Worm (Caenorhabditis elegans) whole organism, late embryonic: Measurements from ENCODE around the gene mtss-1.

Experiments
- C38D4.7 ChIP-seq: fragments of 200-800 bp; sonication (Bioruptor generic); optimal IDR thresholded peaks from 2 replicates; lab custom pipeline; 2018; ENCODE audit warnings: mild to moderate bottlenecking, missing genetic modification characterization, moderate library complexity, missing compliant biosample characterization
- F13H6.1 ChIP-seq: sonication (generic microtip); optimal IDR thresholded peaks from 2 replicates; lab custom pipeline; 2016; ENCODE audit warnings: missing genetic modification characterization, missing compliant biosample characterization
- K02D7.2 ChIP-seq: sonication (generic microtip); optimal IDR thresholded peaks from 2 replicates; lab custom pipeline; 2017; ENCODE audit warnings: mild to moderate bottlenecking, missing genetic modification characterization, missing compliant biosample characterization
- K09A11.1 ChIP-seq: sonication (generic microtip); optimal IDR thresholded peaks from 2 replicates; lab custom pipeline; 2017; ENCODE audit warnings: antibody characterized with exemption, mild to moderate bottlenecking, missing genetic modification characterization, missing compliant biosample characterization; ENCODE audit not compliant: insufficient read depth
- Y22D7AL.16 ChIP-seq: sonication (generic microtip); optimal IDR thresholded peaks from 2 replicates; lab custom pipeline; 2016; ENCODE audit warnings: missing genetic modification characterization, missing compliant biosample characterization
- ceh-14 ChIP-seq: sonication (generic microtip); optimal IDR thresholded peaks from 2 replicates; lab custom pipeline; 2016; ENCODE audit warnings: missing genotype, missing genetic modification characterization, missing compliant biosample characterization
- ceh-18 ChIP-seq: sonication (generic microtip); optimal IDR thresholded peaks from 2 replicates; lab custom pipeline; 2016; ENCODE audit warnings: missing genetic modification characterization, missing compliant biosample characterization
- ceh-19 ChIP-seq: fragments of 200-800 bp; sonication (Bioruptor generic); optimal IDR thresholded peaks from 2 replicates; lab custom pipeline; 2018; ENCODE audit warnings: mild to moderate bottlenecking, missing genetic modification characterization, missing compliant biosample characterization
- ceh-2 ChIP-seq: sonication (generic microtip); optimal IDR thresholded peaks from 2 replicates; lab custom pipeline; 2016; ENCODE audit warnings: missing genotype, missing genetic modification characterization, missing compliant biosample characterization
- ceh-30 ChIP-seq: fragments of 150-350 bp; optimal IDR thresholded peaks from 2 replicates; lab custom pipeline; 2014; ENCODE audit warnings: missing biosample characterization, missing genetic modification characterization
- ceh-31 ChIP-seq: sonication (generic microtip); optimal IDR thresholded peaks from 2 replicates; lab custom pipeline; 2016; ENCODE audit warnings: missing genetic modification characterization, missing compliant biosample characterization
- ceh-45 ChIP-seq: fragments of 200-800 bp; sonication (Bioruptor generic); IDR thresholded peaks from 2 replicates; pipeline ENCODE4 v1.3.6; 2022; ENCODE audit warnings: missing genetic modification reagents, missing genetic modification characterization, missing compliant biosample characterization
- che-1 ChIP-seq: sonication (generic microtip); optimal IDR thresholded peaks from 2 replicates; lab custom pipeline; 2016; ENCODE audit warnings: mild to moderate bottlenecking, missing genetic modification characterization, missing compliant biosample characterization
- dmd-4 ChIP-seq: sonication (generic microtip); optimal IDR thresholded peaks from 2 replicates; lab custom pipeline; 2016; ENCODE audit warnings: borderline replicate concordance, missing genetic modification characterization, missing compliant biosample characterization
- dve-1 ChIP-seq: sonication (generic microtip); optimal IDR thresholded peaks from 2 replicates; lab custom pipeline; 2017; ENCODE audit warnings: antibody characterized with exemption, mild to moderate bottlenecking, missing genetic modification characterization, missing compliant biosample characterization
- elt-4 ChIP-seq: sonication (generic microtip); optimal IDR thresholded peaks from 2 replicates; lab custom pipeline; 2016; ENCODE audit warnings: missing genetic modification characterization, missing compliant biosample characterization
- eyg-1 ChIP-seq: sonication (generic microtip); optimal IDR thresholded peaks from 2 replicates; lab custom pipeline; 2016; ENCODE audit warnings: missing genotype, missing genetic modification characterization, missing compliant biosample characterization
- fax-1 ChIP-seq: sonication (generic microtip); optimal IDR thresholded peaks from 2 replicates; lab custom pipeline; 2016; ENCODE audit warnings: missing genotype, missing genetic modification characterization, missing compliant biosample characterization
- fkh-10 ChIP-seq: fragments of 150-350 bp; optimal IDR thresholded peaks from 2 replicates; lab custom pipeline; 2014; ENCODE audit warnings: missing biosample characterization, missing genetic modification reagents, missing genetic modification characterization
- hlh-15 ChIP-seq: sonication (generic microtip); optimal IDR thresholded peaks from 2 replicates; lab custom pipeline; 2016; ENCODE audit warnings: missing genetic modification characterization, missing compliant biosample characterization
- hlh-30 ChIP-seq: sonication (generic microtip); optimal IDR thresholded peaks from 2 replicates; lab custom pipeline; 2017; ENCODE audit warnings: antibody characterized with exemption, missing genetic modification characterization, missing compliant biosample characterization; ENCODE audit not compliant: insufficient read depth
- hlh-6 ChIP-seq: sonication (generic microtip); optimal IDR thresholded peaks from 2 replicates; lab custom pipeline; 2016; ENCODE audit warnings: missing genotype, missing genetic modification characterization, missing compliant biosample characterization
- lim-6 ChIP-seq: sonication (generic microtip); optimal IDR thresholded peaks from 2 replicates; lab custom pipeline; 2016; ENCODE audit warnings: missing genetic modification characterization, missing compliant biosample characterization
- madf-2 ChIP-seq: sonication (generic microtip); optimal IDR thresholded peaks from 2 replicates; lab custom pipeline; 2017; ENCODE audit warnings: missing genetic modification characterization, missing compliant biosample characterization
- mec-3 ChIP-seq: sonication (generic microtip); optimal IDR thresholded peaks from 2 replicates; lab custom pipeline; 2016; ENCODE audit warnings: borderline replicate concordance, missing genetic modification characterization, missing compliant biosample characterization
- nfya-1 ChIP-seq: sonication (generic microtip); optimal IDR thresholded peaks from 2 replicates; lab custom pipeline; 2017; ENCODE audit warnings: missing genetic modification characterization, mild to moderate bottlenecking, missing compliant biosample characterization, antibody characterized with exemption, moderate library complexity
- npax-4 ChIP-seq: sonication (generic microtip); optimal IDR thresholded peaks from 2 replicates; lab custom pipeline; 2016; ENCODE audit warnings: missing genetic modification characterization, missing compliant biosample characterization
- pag-3 ChIP-seq: sonication (generic microtip); optimal IDR thresholded peaks from 2 replicates; lab custom pipeline; 2016; ENCODE audit warnings: missing compliant biosample characterization, missing genetic modification characterization, borderline replicate concordance
- pax-1 ChIP-seq: fragments of 150-350 bp; optimal IDR thresholded peaks from 2 replicates; lab custom pipeline; 2014; ENCODE audit warnings: missing biosample characterization, missing genetic modification characterization
- pha-4 ChIP-seq: fragments of 150-350 bp; optimal IDR thresholded peaks from 2 replicates; lab custom pipeline; 2018; ENCODE audit warnings: missing biosample characterization, missing genetic modification reagents, missing genetic modification characterization
- pqm-1 ChIP-seq: sonication (generic microtip); optimal IDR thresholded peaks from 2 replicates; lab custom pipeline; 2016; ENCODE audit warnings: missing genetic modification characterization, missing compliant biosample characterization
- pros-1 ChIP-seq: fragments of 150-350 bp; optimal IDR thresholded peaks from 2 replicates; lab custom pipeline; 2014; ENCODE audit warnings: missing biosample characterization, missing genetic modification reagents, missing genetic modification characterization
- ref-2 ChIP-seq: sonication (generic microtip); optimal IDR thresholded peaks from 2 replicates; lab custom pipeline; 2016; ENCODE audit warnings: missing genetic modification characterization, missing compliant biosample characterization
- sox-4 ChIP-seq: sonication (generic microtip); optimal IDR thresholded peaks from 2 replicates; lab custom pipeline; 2017; ENCODE audit warnings: mild to moderate bottlenecking, missing genetic modification characterization, inconsistent platforms, missing compliant biosample characterization
- syd-9 ChIP-seq: sonication (generic microtip); optimal IDR thresholded peaks from 2 replicates; lab custom pipeline; 2016; ENCODE audit warnings: mild to moderate bottlenecking, missing genetic modification characterization, moderate library complexity, missing compliant biosample characterization
- tbx-7 ChIP-seq: sonication (generic microtip); optimal IDR thresholded peaks from 2 replicates; lab custom pipeline; 2016; ENCODE audit warnings: missing genotype, missing genetic modification characterization, missing compliant biosample characterization
- ttx-3 ChIP-seq: sonication (generic microtip); optimal IDR thresholded peaks from 2 replicates; lab custom pipeline; 2016; ENCODE audit warnings: missing genetic modification reagents, missing genetic modification characterization, missing compliant biosample characterization
- unc-3 ChIP-seq, 2 experiments: fragments of 200-800 bp in 1 of 2; sonication (Bioruptor generic) in 1 of 2; sonication (generic microtip) in 1 of 2; conservative IDR thresholded peaks in 1 of 2; optimal IDR thresholded peaks in 1 of 2; 2 replicates each; pipeline versions ENCODE4 v1.3.6 to Lab custom; 2016 to 2022; ENCODE audit warnings: missing compliant biosample characterization in 2 of 2, missing genetic modification characterization in 2 of 2, missing genetic modification reagents in 1 of 2
- unc-42 ChIP-seq: sonication (generic microtip); optimal IDR thresholded peaks from 2 replicates; lab custom pipeline; 2016; ENCODE audit warnings: missing genotype, missing genetic modification characterization, missing compliant biosample characterization
- unc-55 ChIP-seq: sonication (generic microtip); optimal IDR thresholded peaks from 2 replicates; lab custom pipeline; 2017; ENCODE audit warnings: missing biosample characterization, missing genetic modification reagents, missing genetic modification characterization
- unc-86 ChIP-seq: sonication (generic microtip); optimal IDR thresholded peaks from 2 replicates; lab custom pipeline; 2016; ENCODE audit warnings: missing genetic modification characterization, missing compliant biosample characterization

Gene mtss-1

DNA sequence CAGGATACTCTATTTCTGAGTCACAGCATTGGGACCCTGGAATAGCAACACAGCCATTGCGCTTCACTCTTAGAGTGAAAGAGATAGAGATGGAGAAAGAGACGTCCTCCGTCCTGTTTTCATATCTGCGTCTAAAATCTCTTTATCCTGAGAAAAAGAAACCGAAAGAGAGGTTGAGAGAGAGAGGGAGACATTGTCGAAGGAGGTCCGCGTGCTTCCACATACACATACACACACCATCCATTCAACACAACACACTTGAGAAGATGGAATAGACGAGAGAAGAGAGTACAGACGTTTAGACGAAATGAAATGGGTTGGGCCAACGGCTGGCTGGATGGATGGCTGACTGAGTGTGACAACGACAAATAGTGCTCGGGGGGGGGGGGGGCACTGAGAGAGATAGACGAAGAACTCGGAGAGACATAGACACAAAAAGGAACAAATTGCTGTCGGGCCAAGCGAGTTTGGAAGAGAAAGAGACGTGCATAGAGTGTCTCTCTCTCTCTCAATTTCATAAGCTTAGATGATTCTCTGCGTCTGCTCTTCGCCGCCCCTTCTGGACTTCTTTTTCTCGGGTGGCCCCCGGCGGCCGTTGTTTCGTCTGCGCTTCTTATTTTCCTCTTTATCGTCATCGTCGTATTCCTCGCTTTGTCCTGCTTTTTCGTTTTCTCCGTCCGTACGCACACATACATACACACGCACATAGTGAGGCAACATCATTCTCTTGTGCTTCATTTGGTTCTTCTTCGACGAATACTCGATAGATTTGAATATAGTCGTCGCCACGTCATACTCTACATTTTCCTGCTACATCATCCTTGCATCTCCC is 32.1 kb downstream of the mtss-1 start, which contains the start of gene F54F2.6 (continued):
- peak; percentile 45 for TF ChIP-seq F13H6.1
- peak; percentile 50 for TF ChIP-seq fax-1 (tag; lab: Kevin White, UChicago)
- TF ChIP-seq unc-3 (GFP tag; conservative IDR thresholded peaks at IDR 0.05; lab: Robert Waterston, UW) = 0 out of 2 replicates have a peak, but pooled peaks have one; percentile 24
- peak; percentile 42 for TF ChIP-seq unc-3 (tag; optimal IDR thresholded peaks at IDR 0.05; lab: Kevin White, UChicago)
- TF ChIP-seq nfya-1 = peak; percentile 96
- no peak for TF ChIP-seq Y22D7AL.16
- TF ChIP-seq pros-1 (tag; lab: Kevin White, UChicago) = peak; percentile 78
- peak; percentile 91 for TF ChIP-seq unc-55 (GFP tag; lab: Kevin White, UChicago)
- TF ChIP-seq ceh-19 = peak; percentile 77
- TF ChIP-seq pag-3 (tag; lab: Kevin White, UChicago) = no peak
- TF ChIP-seq ceh-30 = peak; percentile 3
- peak; percentile 91 for TF ChIP-seq ceh-31 (tag; lab: Kevin White, UChicago)
- TF ChIP-seq syd-9 = peak; percentile 69
- TF ChIP-seq K09A11.1 (tag; lab: Kevin White, UChicago) = peak; percentile 47
- TF ChIP-seq eyg-1 (tag; lab: Kevin White, UChicago) = no peak
- TF ChIP-seq hlh-30 = peak; percentile 88
- TF ChIP-seq pqm-1 (tag; lab: Kevin White, UChicago) = peak; percentile 53
- TF ChIP-seq ceh-14 = peak; percentile 84
- no peak for TF ChIP-seq ceh-45 (GFP tag; lab: Robert Waterston, UW)
- peak; percentile 81 for TF ChIP-seq ref-2 (tag; lab: Kevin White, UChicago)
- TF ChIP-seq, all 69 proteins: peak for 33

DNA sequence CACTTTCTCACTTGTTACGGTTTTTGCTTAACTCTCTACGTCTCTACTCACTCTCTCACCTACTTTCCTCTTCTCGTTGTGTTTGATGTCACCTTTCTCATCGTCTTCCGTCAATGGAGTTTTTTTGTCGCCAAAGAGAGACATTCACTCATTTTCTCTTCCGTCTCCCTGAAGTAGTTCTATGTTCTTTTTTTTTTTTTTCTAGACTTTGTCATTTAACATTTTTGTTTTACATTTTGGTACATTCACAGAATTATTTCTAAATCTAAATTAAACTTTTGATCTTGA is 32.6 kb downstream of the mtss-1 start:
- TF ChIP-seq hlh-6 (no peak), K09A11.1 (tag; lab: Kevin White, UChicago) (no peak), unc-55 (GFP tag; lab: Kevin White, UChicago) (no peak), lim-6 (tag; lab: Kevin White, UChicago) (no peak), pha-4 (tag; lab: Kevin White, UChicago) (no peak), pax-1 (tag; lab: Kevin White, UChicago) (no peak), unc-42 (tag; lab: Kevin White, UChicago) (no peak), madf-2 (no peak), che-1 (no peak), ceh-31 (tag; lab: Kevin White, UChicago) (no peak), ceh-14 (no peak)
- TF ChIP-seq, all 69 proteins: peak for 0

- peak; percentile 53 for TF ChIP-seq elt-4 (tag; lab: Kevin White, UChicago)
- no peak for TF ChIP-seq eyg-1 (tag; lab: Kevin White, UChicago)
- no peak for TF ChIP-seq ceh-19
Measured at ce11 chrIII:8801352-8801863, 33.3 kb downstream of the mtss-1 start.

- TF ChIP-seq mec-3 (tag; lab: Kevin White, UChicago) (no peak), hlh-15 (tag; lab: Kevin White, UChicago) (no peak), hlh-30 (peak; percentile 93), ceh-31 (tag; lab: Kevin White, UChicago) (peak; percentile 97), fkh-10 (peak; percentile 20), dve-1 (tag; lab: Kevin White, UChicago) (peak; percentile 98), dmd-4 (tag; lab: Kevin White, UChicago) (peak; percentile 64), ceh-30 (peak; percentile 93), sox-4 (tag; lab: Kevin White, UChicago) (no peak), unc-86 (tag; lab: Kevin White, UChicago) (peak; percentile 29), K02D7.2 (tag; lab: Kevin White, UChicago) (no peak), unc-55 (GFP tag; lab: Kevin White, UChicago) (peak; percentile 99), C38D4.7 (no peak), hlh-6 (peak; percentile 64), ttx-3 (tag; lab: Kevin White, UChicago) (no peak), ceh-2 (tag; lab: Kevin White, UChicago) (peak; percentile 66), ceh-45 (GFP tag; lab: Robert Waterston, UW) (no peak), tbx-7 (peak; percentile 16), pax-1 (tag; lab: Kevin White, UChicago) (peak; percentile 95), npax-4 (tag; lab: Kevin White, UChicago) (no peak), ceh-18 (peak; percentile 99), pros-1 (tag; lab: Kevin White, UChicago) (peak; percentile 100)
Measured at ce11 chrIII:8801864-8802818, 34.0 kb downstream of the mtss-1 start.
